Worm (Caenorhabditis elegans): Measurements from ENCODE around the gene C46C2.3.

- TF ChIP-seq W03F9.2 (tag; optimal IDR thresholded peaks at IDR 0.05), result no peak
- TF ChIP-seq him-1 (tag; optimal IDR thresholded peaks at IDR 0.05), result no peak
- TF ChIP-seq dao-5 (tag; optimal IDR thresholded peaks at IDR 0.05), result no peak
Measured at ce11 chrIV:9263812-9264320, 38.9 kb downstream of the C46C2.3 start, which contains the start of gene flh-1.

Measured in whole organism, L4/young adult.